Fruit fly (Drosophila melanogaster) whole organism, embryonic: ENCODE results near the gene Jhbp2.

Source experiments
- Atf-2 ChIP-seq: fragments of 200-800 bp; sonication (Bioruptor generic); optimal IDR thresholded peaks from 2 replicates; lab custom pipeline; 2016; ENCODE audit warnings: missing biosample characterization, missing genetic modification characterization
- Awh ChIP-seq: fragments of 200-800 bp; sonication (Bioruptor generic); IDR thresholded peaks from 2 replicates; pipeline ENCODE4, ENCODE4 v1.3.6; 2022; ENCODE audit warnings: missing biosample characterization, missing genetic modification characterization
- B-H1 ChIP-seq: fragments of 200-800 bp; sonication (Bioruptor generic); IDR thresholded peaks from 3 replicates; pipeline ENCODE4 v1.3.6; 2022; ENCODE audit warnings: missing biosample characterization, missing genetic modification characterization
- CG1024 ChIP-seq: fragments of 200-800 bp; sonication (Bioruptor generic); IDR thresholded peaks from 2 replicates; pipeline ENCODE4 v1.3.6; 2022; ENCODE audit warnings: missing biosample characterization, missing genetic modification characterization
- CG10274 ChIP-seq: fragments of 200-800 bp; sonication (Bioruptor generic); optimal IDR thresholded peaks from 3 replicates; lab custom pipeline; 2017; ENCODE audit warnings: missing biosample characterization, mild to moderate bottlenecking, missing genetic modification characterization
- CG12391 ChIP-seq: fragments of 200-800 bp; sonication (Bioruptor generic); optimal IDR thresholded peaks from 3 replicates; lab custom pipeline; 2018; ENCODE audit warnings: missing biosample characterization, mild to moderate bottlenecking, missing genetic modification characterization, moderate library complexity
- CG13624 ChIP-seq: fragments of 200-800 bp; sonication (Bioruptor generic); optimal IDR thresholded peaks from 2 replicates; lab custom pipeline; 2016; ENCODE audit warnings: missing biosample characterization, missing genetic modification characterization
- CG17328 ChIP-seq: fragments of 200-800 bp; sonication (Bioruptor generic); IDR thresholded peaks from 2 replicates; pipeline ENCODE4 v1.3.6; 2022; ENCODE audit warnings: missing biosample characterization, missing genetic modification characterization
- CG17912 ChIP-seq: fragments of 200-800 bp; sonication (Bioruptor generic); optimal IDR thresholded peaks from 2 replicates; lab custom pipeline; 2018; ENCODE audit warnings: missing biosample characterization, mild to moderate bottlenecking, missing genetic modification characterization
- CG31388 ChIP-seq: fragments of 200-800 bp; sonication (Bioruptor generic); optimal IDR thresholded peaks from 2 replicates; lab custom pipeline; 2016; ENCODE audit warnings: missing biosample characterization, missing genetic modification characterization
- CG5245 ChIP-seq: fragments of 200-800 bp; sonication (Bioruptor generic); optimal IDR thresholded peaks from 3 replicates; lab custom pipeline; 2016; ENCODE audit warnings: missing biosample characterization, missing genetic modification characterization
- CG6175 ChIP-seq: fragments of 200-800 bp; sonication (Bioruptor generic); IDR thresholded peaks from 3 replicates; pipeline ENCODE4 v1.3.6; 2022; ENCODE audit warnings: missing biosample characterization, missing genetic modification characterization
- CG6272 ChIP-seq: fragments of 200-800 bp; sonication (Bioruptor generic); IDR thresholded peaks from 2 replicates; pipeline ENCODE4 v1.3.6; 2022; ENCODE audit warnings: missing biosample characterization, missing genetic modification characterization
- CG7372 ChIP-seq: fragments of 200-800 bp; sonication (Bioruptor generic); IDR thresholded peaks from 2 replicates; pipeline ENCODE4 v1.3.6; 2022; ENCODE audit warnings: missing biosample characterization, missing genetic modification characterization
- CG9797 ChIP-seq: fragments of 200-800 bp; sonication (Bioruptor generic); optimal IDR thresholded peaks from 3 replicates; lab custom pipeline; 2018; ENCODE audit warnings: missing biosample characterization, mild to moderate bottlenecking, missing genetic modification characterization
- CG9876 ChIP-seq: fragments of 200-800 bp; sonication (Bioruptor generic); optimal IDR thresholded peaks from 2 replicates; lab custom pipeline; 2016; ENCODE audit warnings: missing biosample characterization, missing genetic modification characterization
- Chrac-16 ChIP-seq: fragments of 200-800 bp; sonication (Bioruptor generic); optimal IDR thresholded peaks from 3 replicates; lab custom pipeline; 2016; ENCODE audit warnings: missing biosample characterization, missing genetic modification characterization
- Dbx ChIP-seq: fragments of 200-800 bp; sonication (Bioruptor generic); IDR thresholded peaks from 3 replicates; pipeline ENCODE4 v1.3.6; 2022; ENCODE audit warnings: missing biosample characterization, missing genetic modification characterization
- Fer1 ChIP-seq: fragments of 200-800 bp; sonication (Bioruptor generic); optimal IDR thresholded peaks from 2 replicates; lab custom pipeline; 2017; ENCODE audit warnings: missing biosample characterization, mild to moderate bottlenecking, missing genetic modification characterization
- HLH3B ChIP-seq: fragments of 200-800 bp; sonication (Bioruptor generic); IDR thresholded peaks from 2 replicates; pipeline ENCODE4 v1.3.6; 2022; ENCODE audit warnings: missing biosample characterization, missing genetic modification characterization
- Hmr ChIP-seq: fragments of 200-800 bp; sonication (Bioruptor generic); optimal IDR thresholded peaks from 3 replicates; lab custom pipeline; 2017; ENCODE audit warnings: mild to moderate bottlenecking, missing biosample characterization, missing genetic modification reagents, missing genetic modification characterization
- MBD-R2 ChIP-seq: fragments of 200-800 bp; sonication (Bioruptor generic); IDR thresholded peaks from 2 replicates; pipeline ENCODE4 v1.3.6; 2022; ENCODE audit warnings: missing biosample characterization, missing genetic modification characterization
- Med ChIP-seq: fragments of 200-800 bp; sonication (Bioruptor generic); peaks from one replicate; lab custom pipeline; 2016; ENCODE audit warnings: missing biosample characterization, missing genetic modification characterization, mild to moderate bottlenecking, inconsistent platforms, moderate library complexity
- NfI ChIP-seq: fragments of 200-800 bp; sonication (Bioruptor generic); optimal IDR thresholded peaks from 3 replicates; lab custom pipeline; 2018; ENCODE audit warnings: missing biosample characterization, mild to moderate bottlenecking, missing genetic modification characterization, moderate library complexity
- Six4 ChIP-seq: fragments of 200-800 bp; sonication (Bioruptor generic); optimal IDR thresholded peaks from 2 replicates; lab custom pipeline; 2016; ENCODE audit warnings: missing biosample characterization, missing genetic modification characterization
- TFAM ChIP-seq: fragments of 200-800 bp; sonication (Bioruptor generic); optimal IDR thresholded peaks from 2 replicates; lab custom pipeline; 2017; ENCODE audit warnings: missing biosample characterization, missing genetic modification characterization, inconsistent platforms
- abd-A ChIP-seq: fragments of 200-800 bp; sonication (Bioruptor generic); optimal IDR thresholded peaks from 3 replicates; lab custom pipeline; 2019; ENCODE audit warnings: missing biosample characterization, mild to moderate bottlenecking, missing genetic modification characterization, moderate library complexity
- chif ChIP-seq, 2 experiments: fragments of 200-800 bp; sonication (Bioruptor generic); optimal IDR thresholded peaks; 3 replicates each; lab custom pipeline; 2016; ENCODE audit warnings: missing biosample characterization in 2 of 2, missing genetic modification characterization in 2 of 2
- chm ChIP-seq: fragments of 200-800 bp; sonication (Bioruptor generic); IDR thresholded peaks from 2 replicates; pipeline ENCODE4 v1.3.6; 2022; ENCODE audit warnings: missing biosample characterization, missing genetic modification characterization
- corto ChIP-seq: fragments of 200-800 bp; sonication (Bioruptor generic); optimal IDR thresholded peaks from 2 replicates; lab custom pipeline; 2016; ENCODE audit warnings: missing biosample characterization, mild to moderate bottlenecking, missing genetic modification characterization, moderate library complexity
- crc ChIP-seq: fragments of 200-800 bp; sonication (Bioruptor generic); optimal IDR thresholded peaks from 2 replicates; lab custom pipeline; 2016; ENCODE audit warnings: missing biosample characterization, missing genetic modification characterization
- dan ChIP-seq: fragments of 200-800 bp; sonication (Bioruptor generic); IDR thresholded peaks from 2 replicates; pipeline ENCODE4 v1.3.6; 2022; ENCODE audit warnings: missing biosample characterization, missing genetic modification characterization
- danr ChIP-seq: fragments of 200-800 bp; sonication (Bioruptor generic); IDR thresholded peaks from 2 replicates; pipeline ENCODE4 v1.3.6; 2022; ENCODE audit warnings: missing biosample characterization, missing genetic modification characterization
- jumu ChIP-seq: fragments of 200-800 bp; sonication (Bioruptor generic); optimal IDR thresholded peaks from 3 replicates; lab custom pipeline; 2016; ENCODE audit warnings: missing biosample characterization, missing genetic modification characterization
- kay ChIP-seq: fragments of 200-800 bp; sonication (Bioruptor generic); optimal IDR thresholded peaks from 2 replicates; lab custom pipeline; 2016; ENCODE audit warnings: missing biosample characterization, missing genetic modification characterization
- lola ChIP-seq, 3 experiments: fragments of >200 bp in 2 of 3; fragments of 200-800 bp in 1 of 3; sonication (Bioruptor generic) in 1 of 3; optimal IDR thresholded peaks; 2 replicates each; lab custom pipeline; 2017 to 2019; ENCODE audit warnings: missing biosample characterization in 3 of 3, missing genetic modification characterization in 3 of 3, mild to moderate bottlenecking in 1 of 3, moderate library complexity in 1 of 3
- mam ChIP-seq: fragments of 200-800 bp; sonication (Bioruptor generic); optimal IDR thresholded peaks from 3 replicates; lab custom pipeline; 2016; ENCODE audit warnings: missing biosample characterization, missing genetic modification characterization
- mirr ChIP-seq: fragments of 200-800 bp; sonication (Bioruptor generic); optimal IDR thresholded peaks from 3 replicates; lab custom pipeline; 2018; ENCODE audit warnings: missing biosample characterization, mild to moderate bottlenecking, missing genetic modification characterization
- nerfin-2 ChIP-seq: fragments of 200-800 bp; sonication (Bioruptor generic); IDR thresholded peaks from 2 replicates; pipeline ENCODE4 v1.3.6; 2022; ENCODE audit warnings: missing biosample characterization, missing genetic modification characterization; ENCODE audit not compliant: partially characterized antibody
- onecut ChIP-seq: fragments of 200-800 bp; sonication (Bioruptor generic); IDR thresholded peaks from 2 replicates; pipeline ENCODE4 v1.3.6; 2022; ENCODE audit warnings: missing biosample characterization, missing genetic modification characterization
- otp ChIP-seq: fragments of 200-800 bp; sonication (Bioruptor generic); IDR thresholded peaks from 3 replicates; pipeline ENCODE4, ENCODE4 v1.3.6; 2022; ENCODE audit warnings: missing biosample characterization, missing genetic modification characterization
- pan ChIP-seq, 4 experiments: fragments of >200 bp in 3 of 4; fragments of 200-800 bp in 1 of 4; sonication (Bioruptor generic) in 1 of 4; optimal IDR thresholded peaks in 3 of 4; IDR thresholded peaks in 1 of 4; 2 replicates each; pipeline versions ENCODE4 v1.3.6 to Lab custom; 2017 to 2022; ENCODE audit warnings: missing biosample characterization in 2 of 4, missing genetic modification characterization in 2 of 4, mixed read lengths in 1 of 4
- pros ChIP-seq: fragments of 200-800 bp; sonication (Bioruptor generic); optimal IDR thresholded peaks from 3 replicates; lab custom pipeline; 2019; ENCODE audit warnings: missing biosample characterization, mild to moderate bottlenecking, missing genetic modification characterization, moderate library complexity
- row ChIP-seq: fragments of 200-800 bp; sonication (Bioruptor generic); IDR thresholded peaks from 3 replicates; pipeline ENCODE4 v1.3.6; 2022; ENCODE audit warnings: missing biosample characterization, missing genetic modification characterization
- run ChIP-seq: fragments of 200-800 bp; sonication (Bioruptor generic); optimal IDR thresholded peaks from 3 replicates; lab custom pipeline; 2018; ENCODE audit warnings: missing biosample characterization, mild to moderate bottlenecking, missing genetic modification characterization
- seq ChIP-seq: fragments of 200-800 bp; sonication (Bioruptor generic); IDR thresholded peaks from 2 replicates; pipeline ENCODE4 v1.3.6; 2022; ENCODE audit warnings: missing biosample characterization, missing genetic modification characterization
- sima ChIP-seq: fragments of 200-800 bp; sonication (Bioruptor generic); optimal IDR thresholded peaks from 2 replicates; lab custom pipeline; 2016; ENCODE audit warnings: missing biosample characterization, missing genetic modification characterization
- slbo ChIP-seq: fragments of 200-800 bp; sonication (Bioruptor generic); IDR thresholded peaks from 2 replicates; pipeline ENCODE4 v1.3.6; 2022; ENCODE audit warnings: missing biosample characterization, missing genetic modification characterization
- sr ChIP-seq: fragments of 200-800 bp; sonication (Bioruptor generic); IDR thresholded peaks from 3 replicates; pipeline ENCODE4 v1.3.6; 2022; ENCODE audit warnings: missing biosample characterization, missing genetic modification characterization
- sug ChIP-seq: fragments of 200-800 bp; optimal IDR thresholded peaks from 2 replicates; lab custom pipeline; 2019; ENCODE audit warnings: missing biosample characterization, mild to moderate bottlenecking, missing genetic modification characterization, moderate library complexity
- tio ChIP-seq: fragments of 200-800 bp; sonication (Bioruptor generic); optimal IDR thresholded peaks from 2 replicates; lab custom pipeline; 2017; ENCODE audit warnings: missing biosample characterization, missing genetic modification characterization, inconsistent platforms

Jhbp2 gene

dm6 chr3R:5010153-5010552, 49.0 kb upstream of the Jhbp2 start (continued):
- TF ChIP-seq Med (GFP tag; lab: Kevin White, UChicago), result peak; percentile 98
- peak; percentile 92 for TF ChIP-seq Six4 (GFP tag; lab: Kevin White, UChicago)
- TF ChIP-seq HLH3B (GFP tag; lab: Robert Waterston, UW), result peak; percentile 94
- TF ChIP-seq Awh, result peak; percentile 85
- peak; percentile 82 for TF ChIP-seq Atf-2 (GFP tag; lab: Kevin White, UChicago)
- peak; percentile 94 for TF ChIP-seq CG17328 (GFP tag; lab: Robert Waterston, UW)
- peak; percentile 92 for TF ChIP-seq Fer1 (GFP tag; lab: Kevin White, UChicago)
- peak; percentile 42; the same call in 1 of the 2 replicates for TF ChIP-seq MBD-R2 (GFP tag; lab: Robert Waterston, UW)
- TF ChIP-seq Dbx (GFP tag; lab: Robert Waterston, UW), result peak; percentile 57; the same call in 1 of the 3 replicates
- peak; percentile 93 for TF ChIP-seq seq (GFP tag; lab: Robert Waterston, UW)
- TF ChIP-seq CG10274, result peak; percentile 73
- TF ChIP-seq jumu (GFP tag; lab: Kevin White, UChicago), result peak; percentile 86
- TF ChIP-seq NfI (GFP tag; lab: Kevin White, UChicago), result peak; percentile 89
- TF ChIP-seq CG5245 (GFP tag; lab: Kevin White, UChicago), result peak; percentile 92
- peak; percentile 84 for TF ChIP-seq Hmr
- peak; percentile 78 for TF ChIP-seq run
- TF ChIP-seq lola (GFP tag; optimal IDR thresholded peaks at IDR 0.05; lab: Kevin White, UChicago), result peak in 1 of 3 experiments; percentile 87
- TF ChIP-seq slbo (GFP tag; lab: Robert Waterston, UW), result peak; percentile 84
- peak; percentile 86 for TF ChIP-seq tio (GFP tag; lab: Kevin White, UChicago)
- TF ChIP-seq mam, result peak; percentile 82
- peak; percentile 90 for TF ChIP-seq row
- peak; percentile 3 for TF ChIP-seq TFAM
- peak; percentile 65; the same call in 1 of the 2 replicates for TF ChIP-seq danr
- TF ChIP-seq mirr (GFP tag; lab: Kevin White, UChicago), result no peak
- peak; percentile 85 for TF ChIP-seq abd-A (tag; lab: Kevin White, UChicago)
- peak; percentile 85 for TF ChIP-seq CG13624 (GFP tag; lab: Kevin White, UChicago)
- TF ChIP-seq CG9797 (GFP tag; lab: Kevin White, UChicago), result peak; percentile 7
- TF ChIP-seq sug (tag; lab: Kevin White, UChicago), result peak; percentile 71
- no peak for TF ChIP-seq corto (GFP tag; lab: Kevin White, UChicago)
- peak; percentile 81 to 91 for TF ChIP-seq chif (GFP tag; optimal IDR thresholded peaks at IDR 0.05; lab: Kevin White, UChicago)
- peak; percentile 81 for TF ChIP-seq Chrac-16
- TF ChIP-seq CG1024 (GFP tag; lab: Robert Waterston, UW), result peak; percentile 85
- peak; percentile 69; the same call in 1 of the 3 replicates for TF ChIP-seq CG6175 (GFP tag; lab: Robert Waterston, UW)
- TF ChIP-seq chm, result peak; percentile 94
- peak; percentile 62 for TF ChIP-seq crc (GFP tag; lab: Kevin White, UChicago)
- peak; percentile 64 for TF ChIP-seq CG31388 (GFP tag; lab: Kevin White, UChicago)
- TF ChIP-seq CG9876 (GFP tag; lab: Kevin White, UChicago), result peak; percentile 66
- TF ChIP-seq CG12391 (tag; lab: Kevin White, UChicago), result peak; percentile 91
- peak; percentile 91 for TF ChIP-seq otp (GFP tag; lab: Robert Waterston, UW)
- TF ChIP-seq CG17912 (GFP tag; lab: Kevin White, UChicago), result peak; percentile 27
- TF ChIP-seq nerfin-2 (GFP tag; lab: Robert Waterston, UW), result no peak
- peak; percentile 42; the same call in 1 of the 3 replicates for TF ChIP-seq sr (GFP tag; lab: Robert Waterston, UW)
- TF ChIP-seq pan (optimal IDR thresholded peaks at IDR 0.05; lab: Kevin White, UChicago), result no peak
- TF ChIP-seq pan (GFP tag; optimal IDR thresholded peaks at IDR 0.05 in 1 of 2, IDR thresholded peaks at IDR 0.05 in 1 of 2), result peak in 1 of 2 experiments; percentile 94
- peak; percentile 82 for TF ChIP-seq kay
- TF ChIP-seq sima (GFP tag; lab: Kevin White, UChicago), result peak; percentile 88
- TF ChIP-seq pros (GFP tag; lab: Kevin White, UChicago), result peak; percentile 36
- TF ChIP-seq onecut (GFP tag; lab: Robert Waterston, UW), result peak; percentile 88
- TF ChIP-seq B-H1 (GFP tag; lab: Robert Waterston, UW), result peak; percentile 84
- TF ChIP-seq CG6272 (GFP tag; lab: Robert Waterston, UW), result peak; percentile 86
- peak; percentile 87 for TF ChIP-seq CG7372 (GFP tag; lab: Robert Waterston, UW)
- peak; percentile 56; the same call in 1 of the 2 replicates for TF ChIP-seq dan (GFP tag; lab: Robert Waterston, UW)
